Worm (Caenorhabditis elegans) whole organism, L1 larva: ENCODE measurements around the gene F22B5.10.

Source experiments
- ama-1 ChIP-seq: fragments of 150-350 bp; optimal IDR thresholded peaks from 2 replicates; lab custom pipeline; 2014
- dpl-1 ChIP-seq, 3 experiments: fragments of 150-350 bp in 2 of 3; sonication (generic microtip) in 1 of 3; optimal IDR thresholded peaks; 2 replicates each; lab custom pipeline; 2014 to 2017; ENCODE audit warnings: missing biosample characterization in 3 of 3, missing genetic modification characterization in 3 of 3, missing genetic modification reagents in 3 of 3
- elt-3 ChIP-seq, 6 experiments: fragments of 150-350 bp in 1 of 6; sonication (generic microtip); optimal IDR thresholded peaks; 2 replicates each; lab custom pipeline; 2017 to 2018; ENCODE audit warnings: missing biosample characterization in 6 of 6, missing genetic modification characterization in 6 of 6, inconsistent platforms in 1 of 6
- fos-1 ChIP-seq: fragments of 150-350 bp; optimal IDR thresholded peaks from 2 replicates; lab custom pipeline; 2014; ENCODE audit warnings: missing biosample characterization, missing genetic modification characterization
- hlh-4 ChIP-seq: sonication (generic microtip); optimal IDR thresholded peaks from 2 replicates; lab custom pipeline; 2016; ENCODE audit warnings: mild to moderate bottlenecking, missing genetic modification characterization, missing compliant biosample characterization
- lin-39 ChIP-seq: fragments of 150-350 bp; optimal IDR thresholded peaks from 2 replicates; lab custom pipeline; 2014; ENCODE audit warnings: missing biosample characterization, missing genetic modification reagents, missing genetic modification characterization
- mep-1 ChIP-seq: fragments of 150-350 bp; optimal IDR thresholded peaks from 2 replicates; lab custom pipeline; 2014; ENCODE audit warnings: missing biosample characterization, missing genetic modification characterization
- nhr-12 ChIP-seq: sonication (generic microtip); optimal IDR thresholded peaks from 2 replicates; lab custom pipeline; 2017; ENCODE audit warnings: missing biosample characterization, missing genetic modification characterization
- nhr-237 ChIP-seq: fragments of 150-350 bp; optimal IDR thresholded peaks from 2 replicates; lab custom pipeline; 2014; ENCODE audit warnings: missing biosample characterization, missing genetic modification characterization
- nhr-28 ChIP-seq: fragments of 150-350 bp; optimal IDR thresholded peaks from 2 replicates; lab custom pipeline; 2014; ENCODE audit warnings: missing biosample characterization, missing genetic modification characterization
- nhr-77 ChIP-seq: fragments of 150-350 bp; optimal IDR thresholded peaks from 2 replicates; lab custom pipeline; 2014; ENCODE audit warnings: missing biosample characterization, missing genetic modification characterization
- nhr-85 ChIP-seq: sonication (generic microtip); peaks from one replicate; lab custom pipeline; 2016; ENCODE audit warnings: missing genetic modification characterization, inconsistent platforms, missing compliant biosample characterization
- snu-23 ChIP-seq: sonication (generic microtip); optimal IDR thresholded peaks from 2 replicates; lab custom pipeline; 2016; ENCODE audit warnings: missing genetic modification characterization, missing compliant biosample characterization
- zag-1 ChIP-seq: fragments of 150-350 bp; optimal IDR thresholded peaks from 2 replicates; lab custom pipeline; 2014; ENCODE audit warnings: missing biosample characterization, missing genetic modification characterization

- TF ChIP-seq fos-1 (tag; lab: Kevin White, UChicago): no peak
- no peak for TF ChIP-seq hlh-4
- TF ChIP-seq nhr-85 (tag; lab: Kevin White, UChicago): no peak
- no peak for TF ChIP-seq nhr-237
- TF ChIP-seq nhr-12 (tag; lab: Kevin White, UChicago): no peak
- TF ChIP-seq lin-39 (tag; lab: Kevin White, UChicago): no peak
- no peak for TF ChIP-seq nhr-28 (tag; lab: Kevin White, UChicago)
- TF ChIP-seq ama-1: no peak
- TF ChIP-seq zag-1 (tag; lab: Kevin White, UChicago): no peak
- TF ChIP-seq nhr-77 (tag; lab: Kevin White, UChicago): no peak
- TF ChIP-seq elt-3 (tag; optimal IDR thresholded peaks at IDR 0.05; lab: Kevin White, UChicago): no peak
- no peak for TF ChIP-seq dpl-1 (GFP tag; optimal IDR thresholded peaks at IDR 0.05; lab: Kevin White, UChicago)
- no peak for TF ChIP-seq snu-23 (GFP tag; lab: Kevin White, UChicago)
- TF ChIP-seq mep-1 (tag; lab: Kevin White, UChicago): no peak
These were observed 29.2 kb downstream of the F22B5.10 start for ce11 chrII:8496184-8496583.
